Worm (Caenorhabditis elegans) whole organism, early embryonic: ENCODE results near the gene srr-7.

Source experiments
- B0310.2 ChIP-seq: sonication (generic microtip); optimal IDR thresholded peaks from 2 replicates; lab custom pipeline; 2016; ENCODE audit warnings: mild to moderate bottlenecking, missing genetic modification characterization, missing compliant biosample characterization
- F13C5.2 ChIP-seq: sonication (generic microtip); optimal IDR thresholded peaks from 2 replicates; lab custom pipeline; 2017; ENCODE audit warnings: mild to moderate bottlenecking, missing genetic modification characterization, inconsistent platforms, missing compliant biosample characterization
- aly-1 ChIP-seq: sonication (generic microtip); optimal IDR thresholded peaks from 2 replicates; lab custom pipeline; 2016; ENCODE audit warnings: missing genetic modification characterization, missing compliant biosample characterization
- ama-1 ChIP-seq: fragments of 150-350 bp; optimal IDR thresholded peaks from 2 replicates; lab custom pipeline; 2014
- ceh-13 ChIP-seq: fragments of 200-800 bp; sonication (Bioruptor generic); optimal IDR thresholded peaks from 2 replicates; lab custom pipeline; 2018; ENCODE audit warnings: mild to moderate bottlenecking, missing genetic modification characterization, missing compliant biosample characterization
- ceh-36 ChIP-seq: sonication (generic microtip); optimal IDR thresholded peaks from 2 replicates; lab custom pipeline; 2016; ENCODE audit warnings: missing genetic modification characterization, inconsistent platforms, missing compliant biosample characterization
- ets-7 ChIP-seq: sonication (generic microtip); optimal IDR thresholded peaks from 2 replicates; lab custom pipeline; 2016; ENCODE audit warnings: missing genotype, missing genetic modification characterization, missing compliant biosample characterization
- flt-1 ChIP-seq: fragments of 200-800 bp; sonication (Bioruptor generic); IDR thresholded peaks from 2 replicates; pipeline ENCODE4 v1.3.6; 2022; ENCODE audit warnings: missing genetic modification characterization, missing compliant biosample characterization
- hmbx-1 ChIP-seq: sonication (generic microtip); optimal IDR thresholded peaks from 2 replicates; lab custom pipeline; 2016; ENCODE audit warnings: mild to moderate bottlenecking, missing genetic modification characterization, missing compliant biosample characterization
- hmg-4 ChIP-seq: fragments of 200-800 bp; sonication (Bioruptor generic); optimal IDR thresholded peaks from 2 replicates; lab custom pipeline; 2018; ENCODE audit warnings: mild to moderate bottlenecking, missing genetic modification characterization, missing compliant biosample characterization
- hnd-1 ChIP-seq: sonication (generic microtip); optimal IDR thresholded peaks from 2 replicates; lab custom pipeline; 2016; ENCODE audit warnings: missing genetic modification characterization, missing compliant biosample characterization
- pes-1 ChIP-seq: fragments of 200-800 bp; sonication (Bioruptor generic); IDR thresholded peaks from 2 replicates; pipeline ENCODE4 v1.3.6; 2022; ENCODE audit warnings: missing genetic modification reagents, missing genetic modification characterization, missing compliant biosample characterization
- scrt-1 ChIP-seq: fragments of 200-800 bp; sonication (Bioruptor generic); IDR thresholded peaks from 2 replicates; pipeline ENCODE4 v1.3.6; 2022; ENCODE audit warnings: missing genetic modification characterization, missing compliant biosample characterization
- sea-1 ChIP-seq: fragments of 200-800 bp; sonication (Bioruptor generic); conservative IDR thresholded peaks from 2 replicates; pipeline ENCODE4 v1.3.6; 2022; ENCODE audit warnings: missing genetic modification characterization, missing compliant biosample characterization
- tbx-11 ChIP-seq: fragments of 200-800 bp; sonication (Bioruptor generic); IDR thresholded peaks from 2 replicates; pipeline ENCODE4 v1.3.6; 2022; ENCODE audit warnings: missing genetic modification characterization, missing compliant biosample characterization
- tbx-37 ChIP-seq: fragments of 200-800 bp; sonication (Bioruptor generic); conservative IDR thresholded peaks from 2 replicates; pipeline ENCODE4 v1.3.6; 2022; ENCODE audit warnings: missing genetic modification reagents, missing genetic modification characterization, missing compliant biosample characterization
- tra-4 ChIP-seq: sonication (generic microtip); optimal IDR thresholded peaks from 2 replicates; lab custom pipeline; 2017; ENCODE audit warnings: missing genetic modification characterization, missing compliant biosample characterization

The srr-7 gene

ce11 chrV:15139811-15140210 is 11.8 kb downstream of the srr-7 start:
- TF ChIP-seq tra-4 (tag; lab: Kevin White, UChicago) (no peak), hmg-4 (GFP tag; lab: Kevin White, UChicago) (no peak), sea-1 (GFP tag; lab: Robert Waterston, UW) (no peak), hmbx-1 (tag; lab: Kevin White, UChicago) (no peak), pes-1 (GFP tag; lab: Robert Waterston, UW) (no peak), ceh-13 (GFP tag; lab: Kevin White, UChicago) (no peak), ceh-36 (tag; lab: Kevin White, UChicago) (no peak), tbx-11 (GFP tag; lab: Robert Waterston, UW) (no peak), B0310.2 (no peak), tbx-37 (GFP tag; lab: Robert Waterston, UW) (no peak), flt-1 (GFP tag; lab: Robert Waterston, UW) (no peak), ets-7 (tag; lab: Kevin White, UChicago) (no peak), scrt-1 (GFP tag; lab: Robert Waterston, UW) (no peak), F13C5.2 (tag; lab: Kevin White, UChicago) (no peak), hnd-1 (tag; lab: Kevin White, UChicago) (no peak), aly-1 (no peak), ama-1 (lab: Kevin White, UChicago) (no peak)

ce11 chrV:15140247-15140646 is 12.2 kb downstream of the srr-7 start, which contains the start of gene K08F9.3:
Gene K08F9.3 (plus strand): TSS chrV:15140547.
- TF ChIP-seq F13C5.2 (tag; lab: Kevin White, UChicago) (no peak), hmg-4 (GFP tag; lab: Kevin White, UChicago) (no peak), hnd-1 (tag; lab: Kevin White, UChicago) (no peak), ets-7 (tag; lab: Kevin White, UChicago) (no peak), ama-1 (lab: Kevin White, UChicago) (no peak), scrt-1 (GFP tag; lab: Robert Waterston, UW) (no peak)

DNA sequence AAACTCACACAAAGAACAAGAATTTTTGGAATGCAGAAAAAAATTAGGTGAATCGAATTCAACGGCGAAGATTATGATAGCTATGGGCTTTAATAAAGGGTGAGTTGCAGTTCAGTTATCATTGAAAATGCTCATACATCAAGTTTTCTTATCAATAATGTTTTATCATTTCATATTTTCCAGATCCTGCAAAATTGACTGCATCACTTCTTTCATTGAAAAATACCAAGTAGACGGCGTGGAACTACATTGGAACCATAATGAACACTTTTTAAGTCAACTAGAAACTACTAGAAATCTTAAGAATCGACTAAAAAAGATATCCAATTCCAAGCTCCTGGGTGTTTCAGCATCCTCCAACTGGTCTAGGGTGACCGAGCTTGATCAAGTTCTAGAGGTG is 15.2 kb downstream of the srr-7 start, which contains the start of gene K08F9.1:
Gene K08F9.1, minus strand, starts transcription at position 101 of the 400 bp plus-strand sequence.
- no peak for TF ChIP-seq tbx-11 (GFP tag; lab: Robert Waterston, UW)
- no peak for TF ChIP-seq B0310.2
- TF ChIP-seq sea-1 (GFP tag; lab: Robert Waterston, UW) = no peak
- TF ChIP-seq hnd-1 (tag; lab: Kevin White, UChicago) = no peak
- no peak for TF ChIP-seq F13C5.2 (tag; lab: Kevin White, UChicago)
- TF ChIP-seq scrt-1 (GFP tag; lab: Robert Waterston, UW) = no peak
- no peak for TF ChIP-seq pes-1 (GFP tag; lab: Robert Waterston, UW)
- TF ChIP-seq ceh-13 (GFP tag; lab: Kevin White, UChicago) = no peak
- no peak for TF ChIP-seq hmg-4 (GFP tag; lab: Kevin White, UChicago)
- TF ChIP-seq aly-1 = no peak
- no peak for TF ChIP-seq ets-7 (tag; lab: Kevin White, UChicago)
- TF ChIP-seq tbx-37 (GFP tag; lab: Robert Waterston, UW) = no peak
- no peak for TF ChIP-seq hmbx-1 (tag; lab: Kevin White, UChicago)
- no peak for TF ChIP-seq ama-1 (lab: Kevin White, UChicago)

DNA sequence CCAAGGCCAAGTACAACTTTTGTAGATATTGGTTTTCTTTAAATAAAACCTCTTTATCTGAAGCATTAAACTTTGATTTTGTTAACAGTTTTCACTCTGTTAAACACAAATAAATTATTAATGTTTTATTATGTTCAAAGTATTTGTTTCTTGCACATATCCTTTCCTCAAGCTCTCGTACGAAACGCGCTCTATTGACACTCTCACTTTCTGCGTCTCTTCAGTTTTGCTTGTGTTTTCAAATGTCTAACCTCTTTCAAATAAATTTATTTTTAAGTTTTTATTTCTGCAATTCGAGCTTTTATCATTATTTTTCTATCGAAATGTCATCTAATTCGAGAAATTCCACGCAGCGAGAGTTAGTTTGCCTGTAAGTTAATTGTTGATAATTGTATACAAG is 15.7 kb downstream of the srr-7 start, which contains the start of gene K08F9.4:
Gene K08F9.4, plus strand, starts transcription at position 222 of the 400 bp plus-strand sequence.
- TF ChIP-seq F13C5.2 (tag; lab: Kevin White, UChicago) = no peak
- TF ChIP-seq ceh-13 (GFP tag; lab: Kevin White, UChicago) = no peak
- TF ChIP-seq pes-1 (GFP tag; lab: Robert Waterston, UW) = no peak
- TF ChIP-seq tra-4 (tag; lab: Kevin White, UChicago) = no peak
- no peak for TF ChIP-seq ama-1 (lab: Kevin White, UChicago)
- no peak for TF ChIP-seq scrt-1 (GFP tag; lab: Robert Waterston, UW)
- no peak for TF ChIP-seq ets-7 (tag; lab: Kevin White, UChicago)
- no peak for TF ChIP-seq tbx-37 (GFP tag; lab: Robert Waterston, UW)
- no peak for TF ChIP-seq hnd-1 (tag; lab: Kevin White, UChicago)
- TF ChIP-seq hmbx-1 (tag; lab: Kevin White, UChicago) = no peak

- TF ChIP-seq ceh-36 (tag; lab: Kevin White, UChicago) (no peak), tra-4 (tag; lab: Kevin White, UChicago) (no peak), ceh-13 (GFP tag; lab: Kevin White, UChicago) (no peak), aly-1 (no peak), hmg-4 (GFP tag; lab: Kevin White, UChicago) (no peak), hmbx-1 (tag; lab: Kevin White, UChicago) (no peak), ets-7 (tag; lab: Kevin White, UChicago) (no peak), flt-1 (GFP tag; lab: Robert Waterston, UW) (no peak), B0310.2 (no peak), tbx-37 (GFP tag; lab: Robert Waterston, UW) (no peak), scrt-1 (GFP tag; lab: Robert Waterston, UW) (no peak), sea-1 (GFP tag; lab: Robert Waterston, UW) (no peak)
Observed at ce11 chrV:15147776-15148175, 19.7 kb downstream of the srr-7 start, which contains the start of gene T09F5.20. Gene T09F5.20 (minus strand): TSS chrV:15147876.

DNA sequence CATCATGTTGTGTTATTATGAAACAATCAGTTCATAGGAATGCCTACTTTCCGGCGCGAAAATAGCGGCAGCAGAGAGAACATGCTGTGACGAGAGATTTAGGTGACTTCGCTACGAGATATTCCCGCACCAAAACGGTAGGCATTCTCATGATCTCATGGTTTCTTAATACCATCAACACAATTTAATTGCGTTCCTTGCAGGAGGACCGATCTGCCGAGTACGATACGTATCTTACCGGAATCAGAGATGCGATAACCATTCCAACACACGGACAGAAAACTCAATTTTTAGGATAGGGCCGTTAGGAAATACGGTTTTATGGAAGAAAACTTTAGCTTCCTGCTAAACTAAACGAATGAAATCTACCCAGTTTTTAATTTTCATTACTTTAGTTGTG is 20.7 kb downstream of the srr-7 start, which contains the start of gene T09F5.1:
Gene T09F5.1, plus strand, starts transcription at position 301 of the 400 bp plus-strand sequence.
- TF ChIP-seq aly-1 (no peak), F13C5.2 (tag; lab: Kevin White, UChicago) (no peak), flt-1 (GFP tag; lab: Robert Waterston, UW) (no peak), hnd-1 (tag; lab: Kevin White, UChicago) (no peak), B0310.2 (no peak), tbx-11 (GFP tag; lab: Robert Waterston, UW) (no peak), ets-7 (tag; lab: Kevin White, UChicago) (no peak), hmg-4 (GFP tag; lab: Kevin White, UChicago) (no peak), sea-1 (GFP tag; lab: Robert Waterston, UW) (no peak), ceh-36 (tag; lab: Kevin White, UChicago) (no peak), tra-4 (tag; lab: Kevin White, UChicago) (no peak), ceh-13 (GFP tag; lab: Kevin White, UChicago) (no peak)
